Fruit fly (Drosophila melanogaster) whole organism: Measurements from ENCODE around the gene toe.

Source experiments
- Dll ChIP-seq: fragments of >200 bp; optimal IDR thresholded peaks from 2 replicates; lab custom pipeline; 2017
- EcR ChIP-seq, 2 experiments: fragments of >200 bp; optimal IDR thresholded peaks; 2 replicates each; lab custom pipeline; 2017; ENCODE audit warnings: missing biosample characterization in 2 of 2, missing genetic modification characterization in 2 of 2, missing genetic modification reagents in 2 of 2

DNA sequence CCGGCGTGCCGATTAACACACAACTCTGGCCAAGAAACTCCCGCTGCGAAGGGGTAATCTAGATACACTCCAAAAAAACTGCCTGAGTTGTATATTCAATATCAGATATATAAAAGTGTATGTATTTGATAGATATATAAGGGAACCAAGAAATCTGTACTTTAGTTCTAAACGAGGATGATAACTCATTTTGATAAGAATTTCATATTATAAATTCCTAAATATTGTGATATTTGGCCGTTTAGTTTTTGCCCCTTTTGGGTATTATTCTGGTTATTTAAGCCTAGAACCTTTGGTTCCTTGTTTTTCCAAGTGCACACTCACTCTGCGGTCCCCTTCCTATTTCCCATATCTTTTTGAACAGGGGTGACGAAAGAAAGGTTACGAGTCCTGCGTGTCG, 21.1 kb upstream of the toe start:
- TF ChIP-seq Dll (lab: Kevin White, UChicago) (no peak), EcR (GFP tag; optimal IDR thresholded peaks at IDR 0.05; lab: Kevin White, UChicago) (no peak)
